Worm (Caenorhabditis elegans) whole organism, young adult: ENCODE results near the gene pen-2.

ENCODE experiments used
- D2030.7 ChIP-seq: fragments of 200-800 bp; sonication (Bioruptor generic); IDR thresholded peaks from 2 replicates; pipeline ENCODE4 v1.3.6; 2022; ENCODE audit warnings: missing genetic modification reagents, missing genetic modification characterization, missing compliant biosample characterization
- aptf-2 ChIP-seq: fragments of 200-800 bp; sonication (Bioruptor generic); conservative IDR thresholded peaks from 2 replicates; pipeline ENCODE4 v1.3.6; 2022; ENCODE audit warnings: missing genetic modification reagents, missing genetic modification characterization, missing compliant biosample characterization
- nhr-90 ChIP-seq: sonication (generic microtip); optimal IDR thresholded peaks from 2 replicates; lab custom pipeline; 2016; ENCODE audit warnings: missing genotype, mild to moderate bottlenecking, missing genetic modification characterization, missing compliant biosample characterization
- pbrm-1 ChIP-seq: fragments of 200-800 bp; sonication (Bioruptor generic); IDR thresholded peaks from 2 replicates; pipeline ENCODE4 v1.3.6; 2022; ENCODE audit warnings: missing genetic modification reagents, missing genetic modification characterization, missing compliant biosample characterization
- snpc-4 ChIP-seq, 5 experiments: fragments of 150-350 bp in 1 of 5; sonication (generic microtip) in 4 of 5; optimal IDR thresholded peaks; 2 replicates each; lab custom pipeline; 2014 to 2018; ENCODE audit warnings: missing genetic modification characterization in 5 of 5, missing biosample characterization in 3 of 5, antibody characterized with exemption in 2 of 5, mild to moderate bottlenecking in 2 of 5, missing compliant biosample characterization in 2 of 5, missing genotype in 2 of 5, moderate library complexity in 2 of 5, missing genetic modification reagents in 1 of 5

- TF ChIP-seq pbrm-1 (GFP tag; lab: Robert Waterston, UW): no peak
- TF ChIP-seq aptf-2 (GFP tag; lab: Robert Waterston, UW): no peak
- no peak for TF ChIP-seq nhr-90 (tag; lab: Kevin White, UChicago)
- no peak for TF ChIP-seq D2030.7
- TF ChIP-seq snpc-4 (GFP tag; optimal IDR thresholded peaks at IDR 0.05; lab: Kevin White, UChicago): no peak
- TF ChIP-seq snpc-4 (tag; optimal IDR thresholded peaks at IDR 0.05; lab: Kevin White, UChicago): no peak
These were observed 38.8 kb downstream of the pen-2 start, which contains the start of gene subs-4 for ce11 chrIII:11381922-11382321.
